Worm (Caenorhabditis elegans): ENCODE measurements around the gene B0391.14.
"Not testable (repeated sequence)": the region's sequence is repeated elsewhere in the genome, so short reads cannot be mapped to it uniquely, and the experiment has no call there.

The B0391.14 gene

ce11 chrV:15599762-15600161 lies at the start of gene B0391.14:
B0391.14 (minus strand) TSS chrV:15599862.
- TF ChIP-seq tbx-2, ztf-11, fos-1 (tag; optimal IDR thresholded peaks at IDR 0.05): not testable (repeated sequence)

- peak; percentile 58 for TF ChIP-seq pha-4 (tag; optimal IDR thresholded peaks at IDR 0.05)
Measured at ce11 chrV:15647536-15648085, 47.9 kb upstream of the B0391.14 start, which contains the start of the genes C55A1.7 and C55A1.6. C55A1.7 (minus strand) TSS chrV:15647636. C55A1.6 (plus strand) TSS chrV:15648035.

ce11 chrV:15644575-15644974 lies 44.9 kb upstream of the B0391.14 start, which contains the start of gene str-23:
str-23 (plus strand) TSS chrV:15644875.
- no peak for TF ChIP-seq nhr-23 (tag; optimal IDR thresholded peaks at IDR 0.05)
- TF ChIP-seq skn-1 (tag; optimal IDR thresholded peaks at IDR 0.05), result no peak
- no peak for TF ChIP-seq R02D3.7 (tag; optimal IDR thresholded peaks at IDR 0.05)
- no peak for TF ChIP-seq elt-3 (tag; optimal IDR thresholded peaks at IDR 0.05)
- TF ChIP-seq nhr-67 (tag; optimal IDR thresholded peaks at IDR 0.05), result no peak

- TF ChIP-seq nhr-28, ztf-11, skn-1 (tag; optimal IDR thresholded peaks at IDR 0.05): not testable (repeated sequence)
Measured at ce11 chrV:15643192-15643591, 43.5 kb upstream of the B0391.14 start, which contains the start of gene C55A1.4. C55A1.4 (minus strand) TSS chrV:15643292.

ce11 chrV:15638853-15639252 lies 39.2 kb upstream of the B0391.14 start, which contains the start of gene srz-44:
srz-44 (minus strand) TSS chrV:15638953.
- TF ChIP-seq nfya-1 (tag; optimal IDR thresholded peaks at IDR 0.05; ENCODE audit: insufficient read depth) (no peak), ceh-16 (tag; optimal IDR thresholded peaks at IDR 0.05) (no peak), R02D3.7 (tag; optimal IDR thresholded peaks at IDR 0.05) (no peak), egl-27 (tag; optimal IDR thresholded peaks at IDR 0.05) (no peak), lin-39 (tag; optimal IDR thresholded peaks at IDR 0.05) (no peak), mdl-1 (tag; optimal IDR thresholded peaks at IDR 0.05) (no peak), elt-1 (tag; optimal IDR thresholded peaks at IDR 0.05) (no peak), lin-15B (tag; optimal IDR thresholded peaks at IDR 0.05) (no peak), nhr-25 (tag; optimal IDR thresholded peaks at IDR 0.05) (no peak), ZK546.5 (tag; optimal IDR thresholded peaks at IDR 0.05) (no peak), ceh-28 (tag; optimal IDR thresholded peaks at IDR 0.05) (no peak), pha-4 (tag; optimal IDR thresholded peaks at IDR 0.05) (no peak), mml-1 (tag; optimal IDR thresholded peaks at IDR 0.05) (no peak), eor-1 (tag; optimal IDR thresholded peaks at IDR 0.05) (no peak), nhr-12 (tag; optimal IDR thresholded peaks at IDR 0.05) (no peak), ceh-82 (tag; optimal IDR thresholded peaks at IDR 0.05) (no peak), nhr-77 (tag; optimal IDR thresholded peaks at IDR 0.05) (no peak), skn-1 (tag; optimal IDR thresholded peaks at IDR 0.05) (no peak)

ce11 chrV:15629543-15629942 lies 29.9 kb upstream of the B0391.14 start, which contains the start of gene str-248:
str-248 (minus strand) TSS chrV:15629643.
- TF ChIP-seq nhr-25 (tag; optimal IDR thresholded peaks at IDR 0.05) (no peak), ceh-82 (tag; optimal IDR thresholded peaks at IDR 0.05) (no peak), aly-2 (tag; optimal IDR thresholded peaks at IDR 0.05) (no peak), egl-5 (tag; optimal IDR thresholded peaks at IDR 0.05) (no peak), elt-3 (tag; optimal IDR thresholded peaks at IDR 0.05) (no peak), pqm-1 (tag; optimal IDR thresholded peaks at IDR 0.05) (no peak), nhr-76 (tag; optimal IDR thresholded peaks at IDR 0.05) (no peak), lin-39 (tag; optimal IDR thresholded peaks at IDR 0.05) (no peak), skn-1 (tag; optimal IDR thresholded peaks at IDR 0.05) (no peak), ceh-9 (tag; optimal IDR thresholded peaks at IDR 0.05) (no peak), mml-1 (tag; optimal IDR thresholded peaks at IDR 0.05) (no peak), ama-1 (optimal IDR thresholded peaks at IDR 0.05) (no peak), fkh-10 (GFP tag; optimal IDR thresholded peaks at IDR 0.05) (no peak), fos-1 (tag; optimal IDR thresholded peaks at IDR 0.05) (no peak)

Data from whole organism, L3 larva.